Fruit fly (Drosophila melanogaster) whole organism, embryonic: Measurements from ENCODE around the gene CG4133.
A peak's percentile ranks its signal among the peaks of the same experiment; 100 is the strongest.

Experiments used
- Blimp-1 ChIP-seq: fragments of 200-800 bp; sonication (Bioruptor generic); optimal IDR thresholded peaks from 3 replicates; lab custom pipeline; 2018; ENCODE audit warnings: missing biosample characterization, missing genetic modification characterization, mild to moderate bottlenecking, moderate library complexity, missing genetic modification reagents
- C15 ChIP-seq: fragments of 200-800 bp; sonication (Bioruptor generic); IDR thresholded peaks from 3 replicates; pipeline ENCODE4 v1.3.6; 2022; ENCODE audit warnings: missing biosample characterization, missing genetic modification characterization
- CG10366 ChIP-seq: fragments of 200-800 bp; sonication (Bioruptor generic); IDR thresholded peaks from 2 replicates; pipeline ENCODE4 v1.3.6; 2022; ENCODE audit warnings: missing biosample characterization, missing genetic modification characterization
- CG11398 ChIP-seq: fragments of 200-800 bp; sonication (Bioruptor generic); optimal IDR thresholded peaks from 2 replicates; lab custom pipeline; 2016; ENCODE audit warnings: missing biosample characterization, missing genetic modification characterization
- CG12071 ChIP-seq: fragments of 200-800 bp; sonication (Bioruptor generic); optimal IDR thresholded peaks from 3 replicates; lab custom pipeline; 2018; ENCODE audit warnings: missing biosample characterization, mild to moderate bottlenecking, missing genetic modification characterization
- CG12659 ChIP-seq: fragments of 200-800 bp; sonication (Bioruptor generic); optimal IDR thresholded peaks from 3 replicates; lab custom pipeline; 2017; ENCODE audit warnings: mild to moderate bottlenecking, missing biosample characterization, missing genetic modification reagents, missing genetic modification characterization
- CG15073 ChIP-seq: fragments of 200-800 bp; sonication (Bioruptor generic); optimal IDR thresholded peaks from 2 replicates; lab custom pipeline; 2016; ENCODE audit warnings: missing biosample characterization, missing genetic modification characterization
- CG17829 ChIP-seq: fragments of 200-800 bp; optimal IDR thresholded peaks from 2 replicates; lab custom pipeline; 2019; ENCODE audit warnings: missing biosample characterization, mild to moderate bottlenecking, missing genetic modification characterization, moderate library complexity
- CG18011 ChIP-seq: fragments of 200-800 bp; sonication (Bioruptor generic); optimal IDR thresholded peaks from 2 replicates; lab custom pipeline; 2017; ENCODE audit warnings: missing biosample characterization, missing genetic modification characterization, mild to moderate bottlenecking, moderate library complexity, missing genotype
- CG32767 ChIP-seq: fragments of 200-800 bp; sonication (Bioruptor generic); IDR thresholded peaks from 2 replicates; pipeline ENCODE4 v1.3.6; 2022; ENCODE audit warnings: missing biosample characterization, missing genetic modification characterization
- CG43689 ChIP-seq: fragments of 200-800 bp; sonication (Bioruptor generic); IDR thresholded peaks from 2 replicates; pipeline ENCODE4 v1.3.6; 2022; ENCODE audit warnings: missing biosample characterization, missing genetic modification characterization
- CG6765 ChIP-seq: fragments of 200-800 bp; sonication (Bioruptor generic); optimal IDR thresholded peaks from 3 replicates; lab custom pipeline; 2017; ENCODE audit warnings: missing biosample characterization, mild to moderate bottlenecking, missing genetic modification characterization
- CG6854 ChIP-seq: fragments of 200-800 bp; sonication (Bioruptor generic); optimal IDR thresholded peaks from 3 replicates; lab custom pipeline; 2017; ENCODE audit warnings: missing biosample characterization, mild to moderate bottlenecking, missing genetic modification characterization
- CG7786 ChIP-seq: fragments of 200-800 bp; sonication (Bioruptor generic); optimal IDR thresholded peaks from 2 replicates; lab custom pipeline; 2016; ENCODE audit warnings: missing biosample characterization, missing genetic modification characterization
- CG8281 ChIP-seq: fragments of 200-800 bp; sonication (Bioruptor generic); optimal IDR thresholded peaks from 2 replicates; lab custom pipeline; 2018; ENCODE audit warnings: missing biosample characterization, mild to moderate bottlenecking, missing genetic modification characterization, moderate library complexity
- CG9437 ChIP-seq: fragments of 200-800 bp; sonication (Bioruptor generic); optimal IDR thresholded peaks from 2 replicates; lab custom pipeline; 2018; ENCODE audit warnings: missing biosample characterization, mild to moderate bottlenecking, missing genetic modification characterization
- Camta ChIP-seq: fragments of 200-800 bp; sonication (Bioruptor generic); optimal IDR thresholded peaks from 2 replicates; lab custom pipeline; 2016; ENCODE audit warnings: missing biosample characterization, missing genetic modification characterization
- Chrac-16 ChIP-seq: fragments of 200-800 bp; sonication (Bioruptor generic); optimal IDR thresholded peaks from 3 replicates; lab custom pipeline; 2016; ENCODE audit warnings: missing biosample characterization, missing genetic modification characterization
- Hmr ChIP-seq: fragments of 200-800 bp; sonication (Bioruptor generic); optimal IDR thresholded peaks from 3 replicates; lab custom pipeline; 2017; ENCODE audit warnings: mild to moderate bottlenecking, missing biosample characterization, missing genetic modification reagents, missing genetic modification characterization
- Hr3 ChIP-seq: fragments of 200-800 bp; sonication (Bioruptor generic); optimal IDR thresholded peaks from 3 replicates; lab custom pipeline; 2016; ENCODE audit warnings: missing biosample characterization, missing genetic modification characterization
- Myb ChIP-seq: fragments of 200-800 bp; sonication (Bioruptor generic); optimal IDR thresholded peaks from 2 replicates; lab custom pipeline; 2016; ENCODE audit warnings: missing biosample characterization, missing genetic modification characterization
- Nf-YC ChIP-seq: fragments of 200-800 bp; optimal IDR thresholded peaks from 3 replicates; lab custom pipeline; 2019; ENCODE audit warnings: missing biosample characterization, mild to moderate bottlenecking, missing genetic modification characterization, moderate library complexity
- Opbp ChIP-seq: fragments of 200-800 bp; sonication (Bioruptor generic); IDR thresholded peaks from 3 replicates; pipeline ENCODE4 v1.3.6; 2022; ENCODE audit warnings: missing biosample characterization, missing genetic modification characterization; ENCODE audit not compliant: partially characterized antibody
- Ravus ChIP-seq: fragments of 200-800 bp; sonication (Bioruptor generic); IDR thresholded peaks from 2 replicates; pipeline ENCODE4 v1.3.6; 2022; ENCODE audit warnings: missing biosample characterization, missing genetic modification characterization
- Scr ChIP-seq: fragments of 200-800 bp; sonication (Bioruptor generic); IDR thresholded peaks from 2 replicates; pipeline ENCODE4 v1.3.6; 2022; ENCODE audit warnings: missing biosample characterization, missing genetic modification characterization; ENCODE audit not compliant: partially characterized antibody
- Stat92E ChIP-seq, 3 experiments: fragments of >200 bp in 2 of 3; fragments of 200-800 bp in 1 of 3; sonication (Bioruptor generic) in 1 of 3; optimal IDR thresholded peaks; 2 replicates each; lab custom pipeline; 2017 to 2019; ENCODE audit warnings: missing biosample characterization in 3 of 3, missing genetic modification characterization in 3 of 3, mild to moderate bottlenecking in 1 of 3, moderate library complexity in 1 of 3
- Tbp ChIP-seq: fragments of >200 bp; optimal IDR thresholded peaks from 2 replicates; lab custom pipeline; 2018; ENCODE audit warnings: missing biosample characterization, missing genetic modification characterization
- Xrp1 ChIP-seq: fragments of 200-800 bp; sonication (Bioruptor generic); IDR thresholded peaks from 2 replicates; pipeline ENCODE4 v1.3.6; 2022; ENCODE audit warnings: missing biosample characterization, missing genetic modification characterization
- YL-1 ChIP-seq: fragments of 200-800 bp; sonication (Bioruptor generic); optimal IDR thresholded peaks from 3 replicates; lab custom pipeline; 2017; ENCODE audit warnings: missing biosample characterization, mild to moderate bottlenecking, missing genetic modification characterization
- ap ChIP-seq: fragments of 200-800 bp; sonication (Bioruptor generic); IDR thresholded peaks from 2 replicates; pipeline ENCODE4 v1.3.6; 2022; ENCODE audit warnings: missing biosample characterization, missing genetic modification characterization
- ase ChIP-seq: fragments of 200-800 bp; sonication (Bioruptor generic); IDR thresholded peaks from 3 replicates; pipeline ENCODE4 v1.3.6; 2022; ENCODE audit warnings: missing biosample characterization, missing genetic modification characterization
- bsh ChIP-seq, 2 experiments: fragments of 200-800 bp; sonication (Bioruptor generic); optimal IDR thresholded peaks; 2 replicates each; lab custom pipeline; 2017 to 2018; ENCODE audit warnings: mild to moderate bottlenecking in 2 of 2, missing biosample characterization in 2 of 2, missing genetic modification characterization in 2 of 2, moderate library complexity in 1 of 2
- cas ChIP-seq: fragments of 200-800 bp; sonication (Bioruptor generic); IDR thresholded peaks from 2 replicates; pipeline ENCODE4 v1.3.6; 2022; ENCODE audit warnings: missing biosample characterization, missing genetic modification characterization
- cwo ChIP-seq: fragments of 200-800 bp; sonication (Bioruptor generic); optimal IDR thresholded peaks from 3 replicates; lab custom pipeline; 2017; ENCODE audit warnings: missing biosample characterization, missing genetic modification characterization, mild to moderate bottlenecking, moderate library complexity, missing genetic modification reagents
- danr ChIP-seq: fragments of 200-800 bp; sonication (Bioruptor generic); IDR thresholded peaks from 2 replicates; pipeline ENCODE4 v1.3.6; 2022; ENCODE audit warnings: missing biosample characterization, missing genetic modification characterization
- emc ChIP-seq: fragments of 200-800 bp; sonication (Bioruptor generic); optimal IDR thresholded peaks from 2 replicates; lab custom pipeline; 2016; ENCODE audit warnings: missing biosample characterization, missing genetic modification characterization
- exex ChIP-seq: fragments of 200-800 bp; sonication (Bioruptor generic); optimal IDR thresholded peaks from 4 replicates; lab custom pipeline; 2018; ENCODE audit warnings: missing biosample characterization, mild to moderate bottlenecking, missing genetic modification characterization, moderate library complexity
- eyg ChIP-seq: fragments of 200-800 bp; sonication (Bioruptor generic); optimal IDR thresholded peaks from 3 replicates; lab custom pipeline; 2016; ENCODE audit warnings: missing biosample characterization, missing genetic modification characterization
- fd102C ChIP-seq: fragments of 200-800 bp; sonication (Bioruptor generic); optimal IDR thresholded peaks from 2 replicates; lab custom pipeline; 2018; ENCODE audit warnings: missing biosample characterization, mild to moderate bottlenecking, missing genetic modification characterization, moderate library complexity
- fd64A ChIP-seq: fragments of 200-800 bp; sonication (Bioruptor generic); optimal IDR thresholded peaks from 3 replicates; lab custom pipeline; 2018; ENCODE audit warnings: missing biosample characterization, mild to moderate bottlenecking, missing genetic modification characterization
- ftz-f1 ChIP-seq: fragments of 200-800 bp; sonication (Bioruptor generic); optimal IDR thresholded peaks from 2 replicates; lab custom pipeline; 2016; ENCODE audit warnings: missing biosample characterization, missing genetic modification characterization
- gem ChIP-seq: fragments of 200-800 bp; sonication (Bioruptor generic); optimal IDR thresholded peaks from 2 replicates; lab custom pipeline; 2019; ENCODE audit warnings: missing biosample characterization, mild to moderate bottlenecking, missing genetic modification characterization, moderate library complexity
- hbn ChIP-seq: fragments of 200-800 bp; sonication (Bioruptor generic); IDR thresholded peaks from 2 replicates; pipeline ENCODE4 v1.3.6; 2022; ENCODE audit warnings: missing biosample characterization, missing genetic modification characterization; ENCODE audit not compliant: partially characterized antibody
- her ChIP-seq: fragments of 200-800 bp; sonication (Bioruptor generic); optimal IDR thresholded peaks from 2 replicates; lab custom pipeline; 2016; ENCODE audit warnings: missing biosample characterization, missing genetic modification characterization
- jigr1 ChIP-seq: fragments of 200-800 bp; sonication (Bioruptor generic); IDR thresholded peaks from 3 replicates; pipeline ENCODE4 v1.3.6; 2022; ENCODE audit warnings: missing biosample characterization, missing genetic modification characterization
- kay ChIP-seq: fragments of 200-800 bp; sonication (Bioruptor generic); optimal IDR thresholded peaks from 2 replicates; lab custom pipeline; 2016; ENCODE audit warnings: missing biosample characterization, missing genetic modification characterization
- lbe ChIP-seq: fragments of 200-800 bp; sonication (Bioruptor generic); optimal IDR thresholded peaks from 2 replicates; lab custom pipeline; 2016; ENCODE audit warnings: missing biosample characterization, mild to moderate bottlenecking, missing genetic modification characterization
- salm ChIP-seq: fragments of 200-800 bp; sonication (Bioruptor generic); optimal IDR thresholded peaks from 2 replicates; lab custom pipeline; 2018; ENCODE audit warnings: missing biosample characterization, mild to moderate bottlenecking, missing genetic modification characterization
- schlank ChIP-seq: fragments of 200-800 bp; sonication (Bioruptor generic); optimal IDR thresholded peaks from 2 replicates; lab custom pipeline; 2018; ENCODE audit warnings: missing biosample characterization, mild to moderate bottlenecking, missing genetic modification characterization
- zen2 ChIP-seq: fragments of 200-800 bp; sonication (Bioruptor generic); IDR thresholded peaks from 3 replicates; pipeline ENCODE4 v1.3.6; 2022; ENCODE audit warnings: missing biosample characterization, missing genetic modification characterization; ENCODE audit not compliant: partially characterized antibody
- zfh1 ChIP-seq: fragments of 200-800 bp; sonication (Bioruptor generic); IDR thresholded peaks from 3 replicates; pipeline ENCODE4 v1.3.6; 2022; ENCODE audit warnings: missing biosample characterization, missing genetic modification characterization

Gene CG4133

DNA sequence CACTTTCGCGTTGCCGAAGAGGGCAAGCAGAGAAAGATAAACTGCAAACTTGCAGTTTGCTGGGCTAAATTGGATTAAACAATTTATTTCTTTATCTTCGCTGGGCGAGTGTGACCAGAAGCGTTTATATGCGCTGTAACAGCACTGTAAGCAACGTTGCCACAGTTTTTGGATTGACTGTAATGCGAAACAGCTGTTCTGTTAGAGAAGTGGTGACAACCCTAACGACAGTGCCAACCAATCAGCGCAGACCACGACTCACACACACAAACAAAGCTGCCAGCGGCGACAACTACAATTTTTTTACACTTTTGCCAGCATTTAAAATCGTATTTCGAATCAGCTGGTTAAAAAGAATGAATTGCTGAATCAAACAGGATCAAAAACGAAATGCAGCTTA lies 2.5 kb upstream of the CG4133 start, which contains the start of the genes crq and shv (continued):
- TF ChIP-seq gem (tag; lab: Kevin White, UChicago) (no peak), Tbp (GFP tag; lab: Kevin White, UChicago) (no peak), cas (GFP tag; lab: Robert Waterston, UW) (no peak), fd102C (GFP tag; lab: Kevin White, UChicago) (no peak), zfh1 (GFP tag; lab: Robert Waterston, UW) (no peak), her (GFP tag; lab: Kevin White, UChicago) (no peak), YL-1 (GFP tag; lab: Kevin White, UChicago) (peak; percentile 83), Hmr (GFP tag; lab: Kevin White, UChicago) (peak; percentile 40), CG10366 (no peak), Scr (GFP tag; lab: Robert Waterston, UW) (peak; percentile 41; the same call in 1 of the 2 replicates), Camta (GFP tag; lab: Kevin White, UChicago) (no peak), Ravus (GFP tag; lab: Robert Waterston, UW) (no peak), CG18011 (GFP tag; lab: Kevin White, UChicago) (no peak), Chrac-16 (GFP tag; lab: Kevin White, UChicago) (no peak), kay (no peak), CG43689 (GFP tag; lab: Robert Waterston, UW) (no peak), CG6765 (GFP tag; lab: Kevin White, UChicago) (no peak), fd64A (GFP tag; lab: Kevin White, UChicago) (no peak), Blimp-1 (GFP tag; lab: Kevin White, UChicago) (no peak), ftz-f1 (GFP tag; lab: Kevin White, UChicago) (peak; percentile 12), CG7786 (no peak), Nf-YC (tag; lab: Kevin White, UChicago) (peak; percentile 100), CG8281 (tag; lab: Kevin White, UChicago) (no peak), C15 (GFP tag; lab: Robert Waterston, UW) (no peak), CG32767 (GFP tag; lab: Robert Waterston, UW) (no peak), schlank (tag; lab: Kevin White, UChicago) (no peak), Stat92E (GFP tag; optimal IDR thresholded peaks at IDR 0.05; lab: Kevin White, UChicago) (peak in 1 of 3 experiments; percentile 46), CG12659 (GFP tag; lab: Kevin White, UChicago) (peak; percentile 72), cwo (GFP tag; lab: Kevin White, UChicago) (no peak), hbn (peak; percentile 35; the same call in 1 of the 2 replicates), Myb (GFP tag; lab: Kevin White, UChicago) (peak; percentile 54), exex (tag; lab: Kevin White, UChicago) (no peak), CG12071 (no peak), Opbp (GFP tag; lab: Robert Waterston, UW) (peak; percentile 36; the same call in 1 of the 3 replicates), eyg (no peak), emc (GFP tag; lab: Kevin White, UChicago) (no peak), jigr1 (GFP tag; lab: Robert Waterston, UW) (no peak), ap (no peak), zen2 (GFP tag; lab: Robert Waterston, UW) (peak; percentile 43; the same call in 2 of the 3 replicates), CG15073 (GFP tag; lab: Kevin White, UChicago) (no peak), CG11398 (GFP tag; lab: Kevin White, UChicago) (no peak), CG6854 (GFP tag; lab: Kevin White, UChicago) (no peak), CG17829 (tag; lab: Kevin White, UChicago) (peak; percentile 43), salm (no peak), Xrp1 (no peak), lbe (GFP tag; lab: Kevin White, UChicago) (no peak), bsh (GFP tag; optimal IDR thresholded peaks at IDR 0.05; lab: Kevin White, UChicago) (no peak), CG9437 (GFP tag; lab: Kevin White, UChicago) (no peak), Hr3 (GFP tag; lab: Kevin White, UChicago) (no peak), ase (no peak), danr (GFP tag; lab: Robert Waterston, UW) (no peak)
